Worm (Caenorhabditis elegans) whole organism, young adult: Measurements from ENCODE around the gene copb-2.

Experiments
- B0336.3 ChIP-seq: fragments of 200-800 bp; sonication (Bioruptor generic); IDR thresholded peaks from 2 replicates; pipeline ENCODE4 v1.3.6; 2022; ENCODE audit warnings: missing genetic modification characterization, missing compliant biosample characterization
- F39B2.1 ChIP-seq: fragments of 200-800 bp; sonication (Bioruptor generic); IDR thresholded peaks from 2 replicates; pipeline ENCODE4 v1.3.6; 2022; ENCODE audit warnings: missing genetic modification reagents, missing genetic modification characterization, missing compliant biosample characterization
- F49E8.2 ChIP-seq: sonication (generic microtip); optimal IDR thresholded peaks from 3 replicates; lab custom pipeline; 2017; ENCODE audit warnings: missing genetic modification characterization, mild to moderate bottlenecking, missing compliant biosample characterization, antibody characterized with exemption, moderate library complexity; ENCODE audit not compliant: insufficient read depth
- F55B11.4 ChIP-seq: sonication (generic microtip); optimal IDR thresholded peaks from 2 replicates; lab custom pipeline; 2016; ENCODE audit warnings: missing compliant biosample characterization, missing genetic modification characterization, borderline replicate concordance; ENCODE audit not compliant: insufficient read depth
- T07F8.4 ChIP-seq: sonication (generic microtip); optimal IDR thresholded peaks from 2 replicates; lab custom pipeline; 2016; ENCODE audit warnings: mild to moderate bottlenecking, missing genetic modification characterization, moderate library complexity, missing compliant biosample characterization
- Y53G8AR.9 ChIP-seq: fragments of 200-800 bp; sonication (Bioruptor generic); conservative IDR thresholded peaks from 2 replicates; pipeline ENCODE4 v1.3.6; 2022; ENCODE audit warnings: missing genetic modification reagents, missing genetic modification characterization, missing compliant biosample characterization
- Y67H2A.10 ChIP-seq: fragments of 200-800 bp; sonication (Bioruptor generic); conservative IDR thresholded peaks from 2 replicates; pipeline ENCODE4 v1.3.6; 2022; ENCODE audit warnings: missing genetic modification reagents, missing genetic modification characterization, missing compliant biosample characterization
- ZK185.1 ChIP-seq: sonication (generic microtip); optimal IDR thresholded peaks from 2 replicates; lab custom pipeline; 2016; ENCODE audit warnings: mild to moderate bottlenecking, missing genetic modification characterization, missing compliant biosample characterization; ENCODE audit not compliant: poor library complexity, severe bottlenecking
- ama-1 ChIP-seq, 3 experiments: fragments of 150-350 bp in 1 of 3; sonication (generic microtip) in 2 of 3; optimal IDR thresholded peaks; 2 replicates each; lab custom pipeline; 2014 to 2018; ENCODE audit warnings: missing biosample characterization in 2 of 3, missing genetic modification characterization in 2 of 3, missing genetic modification reagents in 2 of 3
- atf-7 ChIP-seq: sonication (generic microtip); optimal IDR thresholded peaks from 2 replicates; lab custom pipeline; 2017; ENCODE audit warnings: mild to moderate bottlenecking, missing genetic modification characterization, missing compliant biosample characterization
- attf-3 ChIP-seq: fragments of 200-800 bp; sonication (Bioruptor generic); conservative IDR thresholded peaks from 2 replicates; pipeline ENCODE4 v1.3.6; 2022; ENCODE audit warnings: missing genetic modification reagents, missing genetic modification characterization, missing compliant biosample characterization
- attf-5 ChIP-seq: fragments of 200-800 bp; sonication (Bioruptor generic); optimal IDR thresholded peaks from 2 replicates; lab custom pipeline; 2018; ENCODE audit warnings: mild to moderate bottlenecking, missing genetic modification characterization, missing compliant biosample characterization
- cebp-1 ChIP-seq, 2 experiments: fragments of 200-800 bp in 1 of 2; sonication (Bioruptor generic) in 1 of 2; sonication (generic microtip) in 1 of 2; IDR thresholded peaks in 1 of 2; optimal IDR thresholded peaks in 1 of 2; 2 replicates each; pipeline versions ENCODE4 v1.3.6 to Lab custom; 2017 to 2022; ENCODE audit warnings: missing compliant biosample characterization in 2 of 2, missing genetic modification characterization in 2 of 2, mild to moderate bottlenecking in 1 of 2, missing genetic modification reagents in 1 of 2, moderate library complexity in 1 of 2
- ceh-100 ChIP-seq: fragments of 200-800 bp; sonication (Bioruptor generic); IDR thresholded peaks from 2 replicates; pipeline ENCODE4 v1.3.6; 2022; ENCODE audit warnings: missing genetic modification reagents, missing genetic modification characterization, missing compliant biosample characterization
- ceh-27 ChIP-seq: fragments of 200-800 bp; sonication (Bioruptor generic); optimal IDR thresholded peaks from 2 replicates; lab custom pipeline; 2018; ENCODE audit warnings: mild to moderate bottlenecking, missing genetic modification characterization, moderate library complexity, missing compliant biosample characterization
- ceh-58 ChIP-seq: fragments of 200-800 bp; sonication (Bioruptor generic); IDR thresholded peaks from 2 replicates; pipeline ENCODE4 v1.3.6; 2022; ENCODE audit warnings: missing genetic modification characterization, missing compliant biosample characterization
- ceh-79 ChIP-seq: sonication (generic microtip); optimal IDR thresholded peaks from 2 replicates; lab custom pipeline; 2017; ENCODE audit warnings: mild to moderate bottlenecking, missing genetic modification characterization, missing compliant biosample characterization
- die-1 ChIP-seq: sonication (generic microtip); optimal IDR thresholded peaks from 2 replicates; lab custom pipeline; 2016; ENCODE audit warnings: missing genotype, mild to moderate bottlenecking, missing genetic modification characterization, missing compliant biosample characterization
- dpff-1 ChIP-seq: sonication (generic microtip); optimal IDR thresholded peaks from 2 replicates; lab custom pipeline; 2017; ENCODE audit warnings: mild to moderate bottlenecking, missing genetic modification characterization, missing compliant biosample characterization
- dpl-1 ChIP-seq: fragments of 150-350 bp; optimal IDR thresholded peaks from 2 replicates; lab custom pipeline; 2014; ENCODE audit warnings: missing biosample characterization, missing genetic modification reagents, missing genetic modification characterization
- egl-18 ChIP-seq: fragments of 200-800 bp; sonication (Bioruptor generic); IDR thresholded peaks from 2 replicates; pipeline ENCODE4 v1.3.6; 2022; ENCODE audit warnings: missing genetic modification reagents, missing genetic modification characterization, missing compliant biosample characterization
- egl-44 ChIP-seq: fragments of 200-800 bp; sonication (Bioruptor generic); IDR thresholded peaks from 2 replicates; pipeline ENCODE4 v1.3.6; 2022; ENCODE audit warnings: missing genetic modification reagents, missing genetic modification characterization, missing compliant biosample characterization
- ekl-4 ChIP-seq: fragments of 200-800 bp; sonication (Bioruptor generic); IDR thresholded peaks from 2 replicates; pipeline ENCODE4 v1.3.6; 2022; ENCODE audit warnings: missing genetic modification reagents, missing genetic modification characterization, missing compliant biosample characterization
- fkh-3 ChIP-seq: sonication (generic microtip); optimal IDR thresholded peaks from 2 replicates; lab custom pipeline; 2016; ENCODE audit warnings: mild to moderate bottlenecking, missing genetic modification characterization, missing compliant biosample characterization
- gei-17 ChIP-seq: fragments of 200-800 bp; sonication (Bioruptor generic); optimal IDR thresholded peaks from 2 replicates; lab custom pipeline; 2018; ENCODE audit warnings: mild to moderate bottlenecking, missing genetic modification characterization, missing compliant biosample characterization
- him-1 ChIP-seq: sonication (generic microtip); optimal IDR thresholded peaks from 2 replicates; lab custom pipeline; 2016; ENCODE audit warnings: missing genotype, missing genetic modification reagents, missing genetic modification characterization, missing compliant biosample characterization
- hlh-12 ChIP-seq: sonication (generic microtip); optimal IDR thresholded peaks from 2 replicates; lab custom pipeline; 2016; ENCODE audit warnings: missing genetic modification characterization, missing compliant biosample characterization
- hlh-26 ChIP-seq: fragments of 200-800 bp; sonication (Bioruptor generic); conservative IDR thresholded peaks from 2 replicates; pipeline ENCODE4 v1.3.6; 2022; ENCODE audit warnings: missing genetic modification reagents, missing genetic modification characterization, missing compliant biosample characterization
- hmg-20 ChIP-seq: fragments of 200-800 bp; sonication (Bioruptor generic); IDR thresholded peaks from 2 replicates; pipeline ENCODE4 v1.3.6; 2022; ENCODE audit warnings: missing genetic modification reagents, missing genetic modification characterization, missing compliant biosample characterization
- hrde-1 ChIP-seq: sonication (generic microtip); optimal IDR thresholded peaks from 2 replicates; lab custom pipeline; 2016; ENCODE audit warnings: missing genetic modification characterization, mild to moderate bottlenecking, missing compliant biosample characterization, moderate library complexity, missing genotype, missing genetic modification reagents, borderline replicate concordance
- lsl-1 ChIP-seq: fragments of 200-800 bp; sonication (Bioruptor generic); optimal IDR thresholded peaks from 2 replicates; lab custom pipeline; 2018; ENCODE audit warnings: mild to moderate bottlenecking, missing genetic modification characterization, moderate library complexity, missing compliant biosample characterization
- lsy-27 ChIP-seq: sonication (generic microtip); optimal IDR thresholded peaks from 2 replicates; lab custom pipeline; 2017; ENCODE audit warnings: missing genetic modification characterization, mild to moderate bottlenecking, missing compliant biosample characterization, antibody characterized with exemption, missing genotype, borderline replicate concordance; ENCODE audit not compliant: insufficient read depth
- madf-6 ChIP-seq: fragments of 200-800 bp; sonication (Bioruptor generic); IDR thresholded peaks from 2 replicates; pipeline ENCODE4 v1.3.6; 2022; ENCODE audit warnings: missing genetic modification reagents, missing genetic modification characterization, missing compliant biosample characterization
- mcd-1 ChIP-seq: fragments of 200-800 bp; sonication (Bioruptor generic); IDR thresholded peaks from 2 replicates; pipeline ENCODE4 v1.3.6; 2022; ENCODE audit warnings: missing genetic modification reagents, missing genetic modification characterization, missing compliant biosample characterization
- mel-28 ChIP-seq: sonication (generic microtip); optimal IDR thresholded peaks from 2 replicates; lab custom pipeline; 2016; ENCODE audit warnings: borderline replicate concordance, mild to moderate bottlenecking, missing genetic modification characterization, missing compliant biosample characterization
- mxl-1 ChIP-seq: sonication (generic microtip); optimal IDR thresholded peaks from 2 replicates; lab custom pipeline; 2016; ENCODE audit warnings: missing genetic modification characterization, missing compliant biosample characterization
- nfya-2 ChIP-seq: fragments of 200-800 bp; sonication (Bioruptor generic); IDR thresholded peaks from 2 replicates; pipeline ENCODE4 v1.3.6; 2022; ENCODE audit warnings: missing genetic modification reagents, missing genetic modification characterization, missing compliant biosample characterization
- rcor-1 ChIP-seq: fragments of 200-800 bp; sonication (Bioruptor generic); IDR thresholded peaks from 2 replicates; pipeline ENCODE4 v1.3.6; 2022; ENCODE audit warnings: missing genetic modification reagents, missing genetic modification characterization, missing compliant biosample characterization
- repo-1 ChIP-seq: sonication (generic microtip); optimal IDR thresholded peaks from 2 replicates; lab custom pipeline; 2017; ENCODE audit warnings: mild to moderate bottlenecking, missing genetic modification characterization, missing compliant biosample characterization
- sea-2 ChIP-seq: fragments of 200-800 bp; sonication (Bioruptor generic); IDR thresholded peaks from 2 replicates; pipeline ENCODE4 v1.3.6; 2022; ENCODE audit warnings: missing genetic modification characterization, missing compliant biosample characterization
- somi-1 ChIP-seq: fragments of 200-800 bp; sonication (Bioruptor generic); optimal IDR thresholded peaks from 2 replicates; lab custom pipeline; 2018; ENCODE audit warnings: mild to moderate bottlenecking, missing genetic modification characterization, missing compliant biosample characterization
- tbx-9 ChIP-seq: sonication (generic microtip); optimal IDR thresholded peaks from 2 replicates; lab custom pipeline; 2016; ENCODE audit warnings: borderline replicate concordance, missing genetic modification characterization, inconsistent platforms, missing compliant biosample characterization
- zim-3 ChIP-seq: sonication (generic microtip); optimal IDR thresholded peaks from 2 replicates; lab custom pipeline; 2017; ENCODE audit warnings: mild to moderate bottlenecking, missing genetic modification characterization, moderate library complexity, missing compliant biosample characterization
- ztf-3 ChIP-seq: fragments of 200-800 bp; sonication (Bioruptor generic); optimal IDR thresholded peaks from 2 replicates; lab custom pipeline; 2018; ENCODE audit warnings: mild to moderate bottlenecking, missing genetic modification characterization, missing compliant biosample characterization

copb-2 gene

ce11 chrIV:9477135-9477928, 17.8 kb downstream of the copb-2 start, which contains the start of gene wrt-3 (continued):
- no peak for TF ChIP-seq F55B11.4 (tag; lab: Kevin White, UChicago)
- peak; percentile 65 for TF ChIP-seq lsy-27 (tag; lab: Kevin White, UChicago)
- TF ChIP-seq repo-1 (tag; lab: Kevin White, UChicago), result peak; percentile 91
- peak; percentile 97 for TF ChIP-seq die-1 (tag; lab: Kevin White, UChicago)
- peak; percentile 77 for TF ChIP-seq dpff-1
- no peak for TF ChIP-seq attf-5 (GFP tag; lab: Kevin White, UChicago)
- peak; percentile 96 for TF ChIP-seq him-1 (tag; lab: Kevin White, UChicago)
- TF ChIP-seq cebp-1 (GFP tag; IDR thresholded peaks at IDR 0.05; lab: Robert Waterston, UW), result no peak
- TF ChIP-seq cebp-1 (tag; optimal IDR thresholded peaks at IDR 0.05; lab: Kevin White, UChicago), result no peak
- TF ChIP-seq lsl-1, result no peak
- peak; percentile 98 for TF ChIP-seq fkh-3 (tag; lab: Kevin White, UChicago)
- TF ChIP-seq ekl-4 (GFP tag; lab: Robert Waterston, UW), result no peak; the same call in 1 of the 2 replicates
- TF ChIP-seq rcor-1 (GFP tag; lab: Robert Waterston, UW), result peak; percentile 77
- TF ChIP-seq dpl-1 (GFP tag; lab: Kevin White, UChicago), result peak; percentile 19
- TF ChIP-seq F39B2.1 (GFP tag; lab: Robert Waterston, UW), result 0 out of 2 replicates have a peak, but pooled peaks have one; percentile 63
- no peak for TF ChIP-seq Y67H2A.10
- TF ChIP-seq Y53G8AR.9 (GFP tag; lab: Robert Waterston, UW), result no peak; the same call in 1 of the 2 replicates
- TF ChIP-seq egl-44 (GFP tag; lab: Robert Waterston, UW), result no peak; the same call in 1 of the 2 replicates
- peak; percentile 66 for TF ChIP-seq atf-7 (tag; lab: Kevin White, UChicago)
- TF ChIP-seq ztf-3, result peak; percentile 9
- TF ChIP-seq T07F8.4 (tag; lab: Kevin White, UChicago), result peak; percentile 88
- TF ChIP-seq gei-17, result no peak
- TF ChIP-seq hmg-20 (GFP tag; lab: Robert Waterston, UW), result peak; percentile 78; the same call in 1 of the 2 replicates
- TF ChIP-seq hlh-26, result no peak
- peak; percentile 88 for TF ChIP-seq hrde-1 (tag; lab: Kevin White, UChicago)
- no peak for TF ChIP-seq nfya-2 (GFP tag; lab: Robert Waterston, UW)
- TF ChIP-seq F49E8.2 (tag; lab: Kevin White, UChicago), result no peak
- 0 out of 2 replicates have a peak, but pooled peaks have one; percentile 80 for TF ChIP-seq ceh-58
- TF ChIP-seq ceh-79, result peak; percentile 61
- TF ChIP-seq ZK185.1 (tag; lab: Kevin White, UChicago), result peak; percentile 92
- TF ChIP-seq ama-1 (optimal IDR thresholded peaks at IDR 0.05; lab: Kevin White, UChicago), result no peak
- peak; percentile 74 to 96 for TF ChIP-seq ama-1 (GFP tag; optimal IDR thresholded peaks at IDR 0.05; lab: Kevin White, UChicago)
- no peak for TF ChIP-seq B0336.3 (GFP tag; lab: Robert Waterston, UW)
- no peak; the same call in 1 of the 2 replicates for TF ChIP-seq mcd-1 (GFP tag; lab: Robert Waterston, UW)
- TF ChIP-seq hlh-12 (tag; lab: Kevin White, UChicago), result peak; percentile 90
- peak; percentile 62 for TF ChIP-seq tbx-9
- no peak for TF ChIP-seq madf-6 (GFP tag; lab: Robert Waterston, UW)
- peak; percentile 97 for TF ChIP-seq zim-3 (tag; lab: Kevin White, UChicago)
- TF ChIP-seq mel-28, result peak; percentile 33
- 0 out of 2 replicates have a peak, but pooled peaks have one; percentile 52 for TF ChIP-seq attf-3 (GFP tag; lab: Robert Waterston, UW)
- no peak for TF ChIP-seq ceh-27
- peak; percentile 62; the same call in 1 of the 2 replicates for TF ChIP-seq egl-18 (GFP tag; lab: Robert Waterston, UW)
- TF ChIP-seq somi-1 (GFP tag; lab: Kevin White, UChicago), result peak; percentile 66
- no peak; the same call in 1 of the 2 replicates for TF ChIP-seq ceh-100 (GFP tag; lab: Robert Waterston, UW)
- no peak for TF ChIP-seq sea-2 (GFP tag; lab: Robert Waterston, UW)
- TF ChIP-seq mxl-1, result peak; percentile 88
